Worm (Caenorhabditis elegans): Measurements from ENCODE around the gene F35E12.10.

ce11 chrV:13768941-13769436 is 20.4 kb upstream of the F35E12.10 start, which contains the start of gene nas-24:
- TF ChIP-seq lin-13 (GFP tag; optimal IDR thresholded peaks at IDR 0.05) (no peak), ZK546.5 (tag; optimal IDR thresholded peaks at IDR 0.05) (no peak), aly-2 (tag; optimal IDR thresholded peaks at IDR 0.05) (no peak), nhr-25 (tag; optimal IDR thresholded peaks at IDR 0.05) (no peak), unc-39 (tag; optimal IDR thresholded peaks at IDR 0.05) (no peak), ama-1 (optimal IDR thresholded peaks at IDR 0.05) (no peak), alr-1 (tag; optimal IDR thresholded peaks at IDR 0.05) (no peak), fos-1 (tag; optimal IDR thresholded peaks at IDR 0.05) (peak; percentile 78), egl-27 (tag; optimal IDR thresholded peaks at IDR 0.05) (no peak), elt-1 (tag; optimal IDR thresholded peaks at IDR 0.05) (no peak), unc-55 (GFP tag; optimal IDR thresholded peaks at IDR 0.05) (no peak), snpc-4 (tag; optimal IDR thresholded peaks at IDR 0.05) (no peak), zag-1 (tag; optimal IDR thresholded peaks at IDR 0.05) (no peak), sem-4 (tag; optimal IDR thresholded peaks at IDR 0.05) (no peak)
